Worm (Caenorhabditis elegans) whole organism, late embryonic: ENCODE results near the gene C49C8.1.

Source experiments
- C38D4.7 ChIP-seq: fragments of 200-800 bp; sonication (Bioruptor generic); optimal IDR thresholded peaks from 2 replicates; lab custom pipeline; 2018; ENCODE audit warnings: mild to moderate bottlenecking, missing genetic modification characterization, moderate library complexity, missing compliant biosample characterization
- F13H6.1 ChIP-seq: sonication (generic microtip); optimal IDR thresholded peaks from 2 replicates; lab custom pipeline; 2016; ENCODE audit warnings: missing genetic modification characterization, missing compliant biosample characterization
- K09A11.1 ChIP-seq: sonication (generic microtip); optimal IDR thresholded peaks from 2 replicates; lab custom pipeline; 2017; ENCODE audit warnings: antibody characterized with exemption, mild to moderate bottlenecking, missing genetic modification characterization, missing compliant biosample characterization; ENCODE audit not compliant: insufficient read depth
- T23F11.4 ChIP-seq: fragments of 200-800 bp; sonication (Bioruptor generic); optimal IDR thresholded peaks from 2 replicates; lab custom pipeline; 2018; ENCODE audit warnings: mild to moderate bottlenecking, missing genetic modification characterization, missing compliant biosample characterization
- Y22D7AL.16 ChIP-seq: sonication (generic microtip); optimal IDR thresholded peaks from 2 replicates; lab custom pipeline; 2016; ENCODE audit warnings: missing genetic modification characterization, missing compliant biosample characterization
- ahr-1 ChIP-seq: sonication (generic microtip); optimal IDR thresholded peaks from 2 replicates; lab custom pipeline; 2016; ENCODE audit warnings: missing genetic modification characterization, missing compliant biosample characterization
- ceh-14 ChIP-seq: sonication (generic microtip); optimal IDR thresholded peaks from 2 replicates; lab custom pipeline; 2016; ENCODE audit warnings: missing genotype, missing genetic modification characterization, missing compliant biosample characterization
- ceh-18 ChIP-seq: sonication (generic microtip); optimal IDR thresholded peaks from 2 replicates; lab custom pipeline; 2016; ENCODE audit warnings: missing genetic modification characterization, missing compliant biosample characterization
- ceh-19 ChIP-seq: fragments of 200-800 bp; sonication (Bioruptor generic); optimal IDR thresholded peaks from 2 replicates; lab custom pipeline; 2018; ENCODE audit warnings: mild to moderate bottlenecking, missing genetic modification characterization, missing compliant biosample characterization
- ceh-2 ChIP-seq: sonication (generic microtip); optimal IDR thresholded peaks from 2 replicates; lab custom pipeline; 2016; ENCODE audit warnings: missing genotype, missing genetic modification characterization, missing compliant biosample characterization
- ceh-22 ChIP-seq: sonication (generic microtip); optimal IDR thresholded peaks from 2 replicates; lab custom pipeline; 2017; ENCODE audit warnings: missing biosample characterization, missing genetic modification characterization
- ceh-24 ChIP-seq: sonication (generic microtip); optimal IDR thresholded peaks from 2 replicates; lab custom pipeline; 2016; ENCODE audit warnings: mild to moderate bottlenecking, missing genetic modification characterization, missing compliant biosample characterization
- ceh-30 ChIP-seq: fragments of 150-350 bp; optimal IDR thresholded peaks from 2 replicates; lab custom pipeline; 2014; ENCODE audit warnings: missing biosample characterization, missing genetic modification characterization
- ceh-31 ChIP-seq: sonication (generic microtip); optimal IDR thresholded peaks from 2 replicates; lab custom pipeline; 2016; ENCODE audit warnings: missing genetic modification characterization, missing compliant biosample characterization
- ceh-34 ChIP-seq: sonication (generic microtip); optimal IDR thresholded peaks from 2 replicates; lab custom pipeline; 2016; ENCODE audit warnings: mild to moderate bottlenecking, missing genetic modification characterization, missing compliant biosample characterization
- ceh-45 ChIP-seq: fragments of 200-800 bp; sonication (Bioruptor generic); IDR thresholded peaks from 2 replicates; pipeline ENCODE4 v1.3.6; 2022; ENCODE audit warnings: missing genetic modification reagents, missing genetic modification characterization, missing compliant biosample characterization
- ceh-48 ChIP-seq: sonication (generic microtip); optimal IDR thresholded peaks from 2 replicates; lab custom pipeline; 2016; ENCODE audit warnings: missing genetic modification characterization, inconsistent platforms, missing compliant biosample characterization
- dmd-4 ChIP-seq: sonication (generic microtip); optimal IDR thresholded peaks from 2 replicates; lab custom pipeline; 2016; ENCODE audit warnings: borderline replicate concordance, missing genetic modification characterization, missing compliant biosample characterization
- dve-1 ChIP-seq: sonication (generic microtip); optimal IDR thresholded peaks from 2 replicates; lab custom pipeline; 2017; ENCODE audit warnings: antibody characterized with exemption, mild to moderate bottlenecking, missing genetic modification characterization, missing compliant biosample characterization
- elt-2 ChIP-seq: sonication (generic microtip); optimal IDR thresholded peaks from 2 replicates; lab custom pipeline; 2016; ENCODE audit warnings: missing genetic modification reagents, missing genetic modification characterization, missing compliant biosample characterization
- elt-4 ChIP-seq: sonication (generic microtip); optimal IDR thresholded peaks from 2 replicates; lab custom pipeline; 2016; ENCODE audit warnings: missing genetic modification characterization, missing compliant biosample characterization
- ets-4 ChIP-seq: sonication (generic microtip); optimal IDR thresholded peaks from 2 replicates; lab custom pipeline; 2016; ENCODE audit warnings: missing genetic modification characterization, missing compliant biosample characterization
- fax-1 ChIP-seq: sonication (generic microtip); optimal IDR thresholded peaks from 2 replicates; lab custom pipeline; 2016; ENCODE audit warnings: missing genotype, missing genetic modification characterization, missing compliant biosample characterization
- fkh-6 ChIP-seq: sonication (generic microtip); optimal IDR thresholded peaks from 2 replicates; lab custom pipeline; 2016; ENCODE audit warnings: missing genetic modification characterization, missing compliant biosample characterization
- gmeb-2 ChIP-seq: sonication (generic microtip); optimal IDR thresholded peaks from 2 replicates; lab custom pipeline; 2016; ENCODE audit warnings: missing genetic modification characterization, inconsistent platforms, missing compliant biosample characterization
- hlh-13 ChIP-seq: fragments of 200-800 bp; sonication (Bioruptor generic); optimal IDR thresholded peaks from 2 replicates; lab custom pipeline; 2018; ENCODE audit warnings: mild to moderate bottlenecking, missing genetic modification characterization, missing compliant biosample characterization
- hlh-15 ChIP-seq: sonication (generic microtip); optimal IDR thresholded peaks from 2 replicates; lab custom pipeline; 2016; ENCODE audit warnings: missing genetic modification characterization, missing compliant biosample characterization
- hlh-30 ChIP-seq: sonication (generic microtip); optimal IDR thresholded peaks from 2 replicates; lab custom pipeline; 2017; ENCODE audit warnings: antibody characterized with exemption, missing genetic modification characterization, missing compliant biosample characterization; ENCODE audit not compliant: insufficient read depth
- hlh-6 ChIP-seq: sonication (generic microtip); optimal IDR thresholded peaks from 2 replicates; lab custom pipeline; 2016; ENCODE audit warnings: missing genotype, missing genetic modification characterization, missing compliant biosample characterization
- lim-6 ChIP-seq: sonication (generic microtip); optimal IDR thresholded peaks from 2 replicates; lab custom pipeline; 2016; ENCODE audit warnings: missing genetic modification characterization, missing compliant biosample characterization
- lin-11 ChIP-seq: fragments of 200-800 bp; sonication (Bioruptor generic); optimal IDR thresholded peaks from 2 replicates; lab custom pipeline; 2018; ENCODE audit warnings: mild to moderate bottlenecking, missing genetic modification characterization, missing compliant biosample characterization
- mec-3 ChIP-seq: sonication (generic microtip); optimal IDR thresholded peaks from 2 replicates; lab custom pipeline; 2016; ENCODE audit warnings: borderline replicate concordance, missing genetic modification characterization, missing compliant biosample characterization
- nhr-11 ChIP-seq: fragments of 150-350 bp; optimal IDR thresholded peaks from 2 replicates; lab custom pipeline; 2014; ENCODE audit warnings: missing biosample characterization, missing genetic modification characterization
- npax-4 ChIP-seq: sonication (generic microtip); optimal IDR thresholded peaks from 2 replicates; lab custom pipeline; 2016; ENCODE audit warnings: missing genetic modification characterization, missing compliant biosample characterization
- odd-2 ChIP-seq: sonication (generic microtip); optimal IDR thresholded peaks from 2 replicates; lab custom pipeline; 2017; ENCODE audit warnings: antibody characterized with exemption, mild to moderate bottlenecking, missing genetic modification characterization, missing compliant biosample characterization
- pag-3 ChIP-seq: sonication (generic microtip); optimal IDR thresholded peaks from 2 replicates; lab custom pipeline; 2016; ENCODE audit warnings: missing compliant biosample characterization, missing genetic modification characterization, borderline replicate concordance
- pat-9 ChIP-seq: fragments of 200-800 bp; sonication (Bioruptor generic); optimal IDR thresholded peaks from 2 replicates; lab custom pipeline; 2018; ENCODE audit warnings: mild to moderate bottlenecking, missing genetic modification characterization, moderate library complexity, missing compliant biosample characterization
- pax-1 ChIP-seq: fragments of 150-350 bp; optimal IDR thresholded peaks from 2 replicates; lab custom pipeline; 2014; ENCODE audit warnings: missing biosample characterization, missing genetic modification characterization
- pqm-1 ChIP-seq: sonication (generic microtip); optimal IDR thresholded peaks from 2 replicates; lab custom pipeline; 2016; ENCODE audit warnings: missing genetic modification characterization, missing compliant biosample characterization
- pros-1 ChIP-seq: fragments of 150-350 bp; optimal IDR thresholded peaks from 2 replicates; lab custom pipeline; 2014; ENCODE audit warnings: missing biosample characterization, missing genetic modification reagents, missing genetic modification characterization
- rnt-1 ChIP-seq: sonication (generic microtip); optimal IDR thresholded peaks from 2 replicates; lab custom pipeline; 2016; ENCODE audit warnings: missing genetic modification characterization, missing compliant biosample characterization
- sox-2 ChIP-seq: fragments of 200-800 bp; sonication (Bioruptor generic); IDR thresholded peaks from 2 replicates; pipeline ENCODE4 v1.3.6; 2022; ENCODE audit warnings: missing genetic modification reagents, missing genetic modification characterization, missing compliant biosample characterization
- tbx-2 ChIP-seq: sonication (generic microtip); optimal IDR thresholded peaks from 2 replicates; lab custom pipeline; 2016; ENCODE audit warnings: missing genetic modification characterization, missing compliant biosample characterization
- tbx-7 ChIP-seq: sonication (generic microtip); optimal IDR thresholded peaks from 2 replicates; lab custom pipeline; 2016; ENCODE audit warnings: missing genotype, missing genetic modification characterization, missing compliant biosample characterization
- ttx-3 ChIP-seq: sonication (generic microtip); optimal IDR thresholded peaks from 2 replicates; lab custom pipeline; 2016; ENCODE audit warnings: missing genetic modification reagents, missing genetic modification characterization, missing compliant biosample characterization
- unc-3 ChIP-seq, 2 experiments: fragments of 200-800 bp in 1 of 2; sonication (Bioruptor generic) in 1 of 2; sonication (generic microtip) in 1 of 2; conservative IDR thresholded peaks in 1 of 2; optimal IDR thresholded peaks in 1 of 2; 2 replicates each; pipeline versions ENCODE4 v1.3.6 to Lab custom; 2016 to 2022; ENCODE audit warnings: missing compliant biosample characterization in 2 of 2, missing genetic modification characterization in 2 of 2, missing genetic modification reagents in 1 of 2
- unc-42 ChIP-seq: sonication (generic microtip); optimal IDR thresholded peaks from 2 replicates; lab custom pipeline; 2016; ENCODE audit warnings: missing genotype, missing genetic modification characterization, missing compliant biosample characterization
- unc-55 ChIP-seq: sonication (generic microtip); optimal IDR thresholded peaks from 2 replicates; lab custom pipeline; 2017; ENCODE audit warnings: missing biosample characterization, missing genetic modification reagents, missing genetic modification characterization
- zip-5 ChIP-seq: sonication (generic microtip); optimal IDR thresholded peaks from 2 replicates; lab custom pipeline; 2016; ENCODE audit warnings: missing genetic modification characterization, missing compliant biosample characterization
- ztf-16 ChIP-seq: sonication (generic microtip); optimal IDR thresholded peaks from 2 replicates; lab custom pipeline; 2017; ENCODE audit warnings: missing genetic modification characterization, missing compliant biosample characterization

The C49C8.1 gene

ce11 chrIV:8628262-8628661, 26.1 kb upstream of the C49C8.1 start:
- TF ChIP-seq ztf-16 (no peak), rnt-1 (tag; lab: Kevin White, UChicago) (no peak), ets-4 (no peak), F13H6.1 (tag; lab: Kevin White, UChicago) (no peak), tbx-7 (tag; lab: Kevin White, UChicago) (no peak), dve-1 (no peak), ttx-3 (tag; lab: Kevin White, UChicago) (no peak), ceh-22 (tag; lab: Kevin White, UChicago) (no peak), hlh-30 (tag; lab: Kevin White, UChicago) (no peak), gmeb-2 (tag; lab: Kevin White, UChicago) (no peak), unc-55 (GFP tag; lab: Kevin White, UChicago) (no peak), hlh-6 (tag; lab: Kevin White, UChicago) (no peak), tbx-2 (tag; lab: Kevin White, UChicago) (no peak)

- TF ChIP-seq tbx-7 (tag; lab: Kevin White, UChicago): no peak
- no peak for TF ChIP-seq ceh-22 (tag; lab: Kevin White, UChicago)
- TF ChIP-seq ztf-16: no peak
- no peak for TF ChIP-seq ceh-45 (GFP tag; lab: Robert Waterston, UW)
- TF ChIP-seq mec-3 (tag; lab: Kevin White, UChicago): no peak
- TF ChIP-seq dmd-4: no peak
- no peak for TF ChIP-seq ceh-24
- TF ChIP-seq pros-1 (tag; lab: Kevin White, UChicago): no peak
- TF ChIP-seq T23F11.4: no peak
- no peak for TF ChIP-seq K09A11.1 (tag; lab: Kevin White, UChicago)
- no peak for TF ChIP-seq C38D4.7 (GFP tag; lab: Kevin White, UChicago)
- peak; percentile 86 for TF ChIP-seq unc-55 (GFP tag; lab: Kevin White, UChicago)
- TF ChIP-seq hlh-15 (tag; lab: Kevin White, UChicago): no peak
- TF ChIP-seq pqm-1 (tag; lab: Kevin White, UChicago): no peak
- no peak for TF ChIP-seq sox-2 (GFP tag; lab: Robert Waterston, UW)
- TF ChIP-seq odd-2 (tag; lab: Kevin White, UChicago): no peak
- TF ChIP-seq ahr-1 (tag; lab: Kevin White, UChicago): no peak
- no peak for TF ChIP-seq npax-4 (tag; lab: Kevin White, UChicago)
- no peak for TF ChIP-seq pat-9 (tag; lab: Kevin White, UChicago)
- TF ChIP-seq hlh-6 (tag; lab: Kevin White, UChicago): no peak
- TF ChIP-seq unc-3 (GFP tag; conservative IDR thresholded peaks at IDR 0.05; lab: Robert Waterston, UW): no peak
- no peak for TF ChIP-seq unc-3 (tag; optimal IDR thresholded peaks at IDR 0.05; lab: Kevin White, UChicago)
- TF ChIP-seq lim-6 (tag; lab: Kevin White, UChicago): peak; percentile 12
- TF ChIP-seq hlh-13 (GFP tag; lab: Kevin White, UChicago): no peak
- peak; percentile 68 for TF ChIP-seq ceh-31 (tag; lab: Kevin White, UChicago)
- peak; percentile 22 for TF ChIP-seq unc-42 (tag; lab: Kevin White, UChicago)
- no peak for TF ChIP-seq elt-2 (tag; lab: Kevin White, UChicago)
- peak; percentile 62 for TF ChIP-seq ceh-18
- TF ChIP-seq ets-4: no peak
- TF ChIP-seq pax-1 (tag; lab: Kevin White, UChicago): no peak
- TF ChIP-seq ceh-34 (tag; lab: Kevin White, UChicago): no peak
- TF ChIP-seq ceh-19: peak; percentile 37
- TF ChIP-seq ceh-48 (tag; lab: Kevin White, UChicago): no peak
- TF ChIP-seq lin-11 (tag; lab: Kevin White, UChicago): no peak
- TF ChIP-seq ceh-14 (tag; lab: Kevin White, UChicago): no peak
- TF ChIP-seq pag-3 (tag; lab: Kevin White, UChicago): no peak
- TF ChIP-seq ceh-30: no peak
- TF ChIP-seq ceh-2 (tag; lab: Kevin White, UChicago): no peak
- no peak for TF ChIP-seq zip-5 (tag; lab: Kevin White, UChicago)
- no peak for TF ChIP-seq fax-1 (tag; lab: Kevin White, UChicago)
- TF ChIP-seq elt-4 (tag; lab: Kevin White, UChicago): no peak
- TF ChIP-seq Y22D7AL.16 (tag; lab: Kevin White, UChicago): no peak
- TF ChIP-seq tbx-2 (tag; lab: Kevin White, UChicago): peak; percentile 37
- no peak for TF ChIP-seq hlh-30 (tag; lab: Kevin White, UChicago)
- no peak for TF ChIP-seq fkh-6 (tag; lab: Kevin White, UChicago)
- TF ChIP-seq nhr-11: no peak
Measured at ce11 chrIV:8629609-8630052, 24.7 kb upstream of the C49C8.1 start.
